Worm (Caenorhabditis elegans) whole organism, L4/young adult: ENCODE measurements around the gene syp-2.

Experiments used
- dao-5 ChIP-seq: sonication (generic microtip); optimal IDR thresholded peaks from 2 replicates; lab custom pipeline; 2016; ENCODE audit warnings: missing genotype, missing genetic modification characterization, moderate library complexity, missing compliant biosample characterization
- him-1 ChIP-seq: sonication (generic microtip); optimal IDR thresholded peaks from 2 replicates; lab custom pipeline; 2016; ENCODE audit warnings: missing genotype, missing genetic modification reagents, missing genetic modification characterization, missing compliant biosample characterization

ce11 chrV:5558590-5558989 lies 22.3 kb downstream of the syp-2 start, which contains the start of gene glb-5:
- TF ChIP-seq him-1 (tag; lab: Kevin White, UChicago) = no peak
- TF ChIP-seq dao-5 = no peak
